Fruit fly (Drosophila melanogaster): Measurements from ENCODE around the gene CG46435.

Gene CG46435

DNA sequence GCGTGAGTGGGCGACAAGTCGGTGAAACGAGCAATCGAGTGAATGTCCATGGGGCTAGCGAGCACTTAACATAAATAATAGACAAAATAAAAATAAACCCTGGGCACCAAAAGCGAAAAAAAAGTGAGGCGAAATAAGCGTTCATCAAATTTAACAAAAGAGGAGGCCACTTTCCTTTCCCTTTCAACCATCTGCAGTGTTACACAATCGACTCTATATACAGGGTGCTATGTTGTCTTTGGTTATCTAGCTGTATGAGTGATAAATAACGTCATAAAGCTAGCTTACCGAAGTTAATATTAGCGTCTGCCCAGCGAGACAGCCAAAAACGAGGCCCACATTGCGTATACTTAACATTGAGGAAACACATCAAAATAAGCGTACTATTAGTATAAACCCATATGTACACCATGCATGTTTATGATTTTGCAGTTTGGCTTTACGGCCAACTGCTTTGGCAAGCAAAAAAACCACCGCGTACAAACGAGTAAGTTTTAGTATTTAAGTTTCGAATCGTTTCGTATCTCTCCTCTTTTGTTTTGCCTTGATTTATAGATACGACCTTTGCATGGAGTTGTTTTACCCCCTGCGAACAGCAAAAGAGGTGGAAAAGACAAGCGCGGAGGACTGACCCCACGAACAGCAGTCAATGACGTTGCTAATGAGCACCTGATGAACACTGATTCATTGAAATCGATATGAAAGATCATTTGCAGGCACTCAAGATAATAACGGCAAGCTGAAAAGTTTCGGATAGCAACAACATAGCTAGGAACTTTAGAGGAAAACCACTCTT, 20.2 kb downstream of the CG46435 start:
- no peak for TF ChIP-seq ewg (GFP tag; optimal IDR thresholded peaks at IDR 0.05)
- TF ChIP-seq sens (GFP tag), result peak; percentile 48
- no peak for TF ChIP-seq Oaz (GFP tag; IDR thresholded peaks at IDR 0.05)
- peak; percentile 75 for TF ChIP-seq Awh (GFP tag; IDR thresholded peaks at IDR 0.05)
- peak; percentile 73 for TF ChIP-seq sug (tag; optimal IDR thresholded peaks at IDR 0.05)
- TF ChIP-seq eve (GFP tag; optimal IDR thresholded peaks at IDR 0.05), result peak in 1 of 2 experiments; percentile 75
- peak in 1 of 2 experiments; percentile 65 for TF ChIP-seq Pdp1 (GFP tag; optimal IDR thresholded peaks at IDR 0.05)
- TF ChIP-seq CG10366 (GFP tag; IDR thresholded peaks at IDR 0.05), result 0 out of 2 replicates have a peak, but pooled peaks have one; percentile 8
- TF ChIP-seq Blimp-1 (GFP tag; optimal IDR thresholded peaks at IDR 0.05), result peak; percentile 62
- TF ChIP-seq ken (GFP tag; IDR thresholded peaks at IDR 0.05), result 0 out of 3 replicates have a peak, but pooled peaks have one; percentile 18
- TF ChIP-seq bcd (GFP tag; optimal IDR thresholded peaks at IDR 0.05), result no peak
- TF ChIP-seq Med (GFP tag), result peak; percentile 50

DNA sequence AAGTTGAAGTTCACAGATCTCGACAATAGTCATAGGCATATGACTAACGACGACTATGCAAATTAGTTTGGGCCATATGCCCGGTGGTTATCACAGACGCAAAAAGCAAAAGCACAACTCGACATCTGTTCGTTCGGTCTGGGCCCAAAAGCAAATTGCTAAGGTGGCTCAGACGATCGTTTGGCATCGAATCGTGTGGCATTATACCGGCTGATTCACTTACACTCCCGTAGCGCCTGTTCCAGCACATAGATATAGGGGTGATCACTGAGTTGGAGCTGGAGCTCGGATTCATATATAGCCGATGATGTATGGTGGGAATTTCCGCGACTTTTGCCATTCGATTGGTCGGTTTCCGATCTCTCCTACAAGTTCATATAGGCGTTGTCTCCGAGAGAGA, 21.2 kb downstream of the CG46435 start:
- TF ChIP-seq CG17361 (GFP tag; IDR thresholded peaks at IDR 0.05) (no peak), Med (GFP tag) (peak; percentile 48), Deaf1 (tag; optimal IDR thresholded peaks at IDR 0.05) (peak; percentile 16), Ets65A (GFP tag) (peak; percentile 53), MBD-R2 (GFP tag; IDR thresholded peaks at IDR 0.05) (no peak), CG12391 (tag; optimal IDR thresholded peaks at IDR 0.05) (no peak), CG11398 (GFP tag; optimal IDR thresholded peaks at IDR 0.05) (no peak), CG11093 (GFP tag; IDR thresholded peaks at IDR 0.05) (no peak), Side (GFP tag; optimal IDR thresholded peaks at IDR 0.05) (no peak), CG34422 (GFP tag; IDR thresholded peaks at IDR 0.05) (no peak), CG6689 (GFP tag; IDR thresholded peaks at IDR 0.05) (no peak), sens-2 (GFP tag; IDR thresholded peaks at IDR 0.05) (no peak), Spps (tag; optimal IDR thresholded peaks at IDR 0.05) (no peak), so (GFP tag; IDR thresholded peaks at IDR 0.05) (peak; percentile 24; the same call in 1 of the 3 replicates), Fer1 (GFP tag; optimal IDR thresholded peaks at IDR 0.05) (no peak), Asciz (GFP tag; optimal IDR thresholded peaks at IDR 0.05) (no peak), shn (GFP tag; optimal IDR thresholded peaks at IDR 0.05) (no peak), hkb (optimal IDR thresholded peaks at IDR 0.05) (no peak), hkb (GFP tag; IDR thresholded peaks at IDR 0.05) (no peak), corto (GFP tag; optimal IDR thresholded peaks at IDR 0.05) (no peak), vvl (GFP tag; IDR thresholded peaks at IDR 0.05) (peak; percentile 68), Vsx1 (GFP tag; optimal IDR thresholded peaks at IDR 0.05) (no peak), CG11456 (GFP tag; IDR thresholded peaks at IDR 0.05) (no peak), CG8924 (tag; optimal IDR thresholded peaks at IDR 0.05) (no peak), pfk (GFP tag; optimal IDR thresholded peaks at IDR 0.05) (no peak), fru (optimal IDR thresholded peaks at IDR 0.05) (no peak), Dfd (GFP tag; optimal IDR thresholded peaks at IDR 0.05) (no peak), Hsf (GFP tag; optimal IDR thresholded peaks at IDR 0.05) (no peak), Dbx (GFP tag; IDR thresholded peaks at IDR 0.05) (0 out of 3 replicates have a peak, but pooled peaks have one; percentile 37), oc (tag; optimal IDR thresholded peaks at IDR 0.05) (no peak), cato (GFP tag; optimal IDR thresholded peaks at IDR 0.05; ENCODE audit: borderline replicate concordance) (no peak), Scr (GFP tag; IDR thresholded peaks at IDR 0.05; ENCODE audit: partially characterized antibody) (no peak), CG2199 (GFP tag; IDR thresholded peaks at IDR 0.05) (peak; percentile 71; the same call in 1 of the 3 replicates), CG30403 (GFP tag; optimal IDR thresholded peaks at IDR 0.05) (no peak), CG8388 (GFP tag; optimal IDR thresholded peaks at IDR 0.05) (no peak), CG11560 (tag; IDR thresholded peaks at IDR 0.05) (no peak), CG10209 (GFP tag; optimal IDR thresholded peaks at IDR 0.05) (no peak), CG9437 (GFP tag; optimal IDR thresholded peaks at IDR 0.05) (no peak), Adf1 (GFP tag; IDR thresholded peaks at IDR 0.05) (no peak)

Measured in whole organism, embryonic.